Worm (Caenorhabditis elegans) whole organism, young adult: ENCODE measurements around the gene C28D4.10.
A peak's percentile ranks its signal among the peaks of the same experiment; 100 is the strongest.
"Not testable (repeated sequence)": the region's sequence is repeated elsewhere in the genome, so short reads cannot be mapped to it uniquely, and the experiment has no call there.

Experiments
- B0019.2 ChIP-seq: fragments of 200-800 bp; sonication (Bioruptor generic); conservative IDR thresholded peaks from 2 replicates; pipeline ENCODE4 v1.3.6; 2022; ENCODE audit warnings: missing genetic modification reagents, missing genetic modification characterization, missing compliant biosample characterization
- C17E4.6 ChIP-seq: fragments of 200-800 bp; sonication (Bioruptor generic); IDR thresholded peaks from 2 replicates; pipeline ENCODE4 v1.3.6; 2022; ENCODE audit warnings: missing genetic modification reagents, missing genetic modification characterization, missing compliant biosample characterization
- D2030.7 ChIP-seq: fragments of 200-800 bp; sonication (Bioruptor generic); IDR thresholded peaks from 2 replicates; pipeline ENCODE4 v1.3.6; 2022; ENCODE audit warnings: missing genetic modification reagents, missing genetic modification characterization, missing compliant biosample characterization
- F33H1.4 ChIP-seq: fragments of 200-800 bp; sonication (Bioruptor generic); IDR thresholded peaks from 2 replicates; pipeline ENCODE4 v1.3.6; 2022; ENCODE audit warnings: missing genetic modification reagents, missing genetic modification characterization, missing compliant biosample characterization
- F49E8.2 ChIP-seq: sonication (generic microtip); optimal IDR thresholded peaks from 3 replicates; lab custom pipeline; 2017; ENCODE audit warnings: missing genetic modification characterization, mild to moderate bottlenecking, missing compliant biosample characterization, antibody characterized with exemption, moderate library complexity; ENCODE audit not compliant: insufficient read depth
- F55B11.4 ChIP-seq: sonication (generic microtip); optimal IDR thresholded peaks from 2 replicates; lab custom pipeline; 2016; ENCODE audit warnings: missing compliant biosample characterization, missing genetic modification characterization, borderline replicate concordance; ENCODE audit not compliant: insufficient read depth
- K12H6.12 ChIP-seq: fragments of 200-800 bp; sonication (Bioruptor generic); optimal IDR thresholded peaks from 2 replicates; lab custom pipeline; 2018; ENCODE audit warnings: mild to moderate bottlenecking, missing genetic modification characterization, missing compliant biosample characterization
- Y95B8A.8 ChIP-seq: fragments of 200-800 bp; sonication (Bioruptor generic); IDR thresholded peaks from 2 replicates; pipeline ENCODE4 v1.3.6; 2022; ENCODE audit warnings: missing genetic modification reagents, missing genetic modification characterization, missing compliant biosample characterization
- aptf-2 ChIP-seq: fragments of 200-800 bp; sonication (Bioruptor generic); conservative IDR thresholded peaks from 2 replicates; pipeline ENCODE4 v1.3.6; 2022; ENCODE audit warnings: missing genetic modification reagents, missing genetic modification characterization, missing compliant biosample characterization
- ccch-3 ChIP-seq: fragments of 200-800 bp; sonication (Bioruptor generic); optimal IDR thresholded peaks from 2 replicates; lab custom pipeline; 2018; ENCODE audit warnings: mild to moderate bottlenecking, missing genetic modification characterization, missing compliant biosample characterization
- ceh-58 ChIP-seq: fragments of 200-800 bp; sonication (Bioruptor generic); IDR thresholded peaks from 2 replicates; pipeline ENCODE4 v1.3.6; 2022; ENCODE audit warnings: missing genetic modification characterization, missing compliant biosample characterization
- ceh-91 ChIP-seq: fragments of 200-800 bp; sonication (Bioruptor generic); IDR thresholded peaks from 2 replicates; pipeline ENCODE4 v1.3.6; 2022; ENCODE audit warnings: missing genetic modification reagents, missing genetic modification characterization, missing compliant biosample characterization
- dox-1 ChIP-seq: fragments of 200-800 bp; sonication (Bioruptor generic); IDR thresholded peaks from 2 replicates; pipeline ENCODE4 v1.3.6; 2022; ENCODE audit warnings: missing genetic modification reagents, missing genetic modification characterization, missing compliant biosample characterization
- dpl-1 ChIP-seq: fragments of 150-350 bp; optimal IDR thresholded peaks from 2 replicates; lab custom pipeline; 2014; ENCODE audit warnings: missing biosample characterization, missing genetic modification reagents, missing genetic modification characterization
- efl-1 ChIP-seq: fragments of 150-350 bp; optimal IDR thresholded peaks from 2 replicates; lab custom pipeline; 2014; ENCODE audit warnings: missing biosample characterization, missing genetic modification reagents, missing genetic modification characterization
- egl-18 ChIP-seq: fragments of 200-800 bp; sonication (Bioruptor generic); IDR thresholded peaks from 2 replicates; pipeline ENCODE4 v1.3.6; 2022; ENCODE audit warnings: missing genetic modification reagents, missing genetic modification characterization, missing compliant biosample characterization
- ekl-4 ChIP-seq: fragments of 200-800 bp; sonication (Bioruptor generic); IDR thresholded peaks from 2 replicates; pipeline ENCODE4 v1.3.6; 2022; ENCODE audit warnings: missing genetic modification reagents, missing genetic modification characterization, missing compliant biosample characterization
- hmg-1.2 ChIP-seq: fragments of 200-800 bp; sonication (Bioruptor generic); IDR thresholded peaks from 2 replicates; pipeline ENCODE4 v1.3.6; 2022; ENCODE audit warnings: missing genetic modification reagents, missing genetic modification characterization, missing compliant biosample characterization
- hsf-1 ChIP-seq: fragments of 200-800 bp; sonication (Bioruptor generic); IDR thresholded peaks from 2 replicates; pipeline ENCODE4 v1.3.6; 2022; ENCODE audit warnings: missing genetic modification reagents, missing genetic modification characterization, missing compliant biosample characterization
- lin-35 ChIP-seq, 3 experiments: fragments of 150-350 bp in 2 of 3; sonication (generic microtip) in 1 of 3; optimal IDR thresholded peaks; 2 replicates each; lab custom pipeline; 2014 to 2018; ENCODE audit warnings: missing biosample characterization in 3 of 3, missing genetic modification characterization in 3 of 3, missing genetic modification reagents in 3 of 3
- lsl-1 ChIP-seq: fragments of 200-800 bp; sonication (Bioruptor generic); optimal IDR thresholded peaks from 2 replicates; lab custom pipeline; 2018; ENCODE audit warnings: mild to moderate bottlenecking, missing genetic modification characterization, moderate library complexity, missing compliant biosample characterization
- madf-3 ChIP-seq: fragments of 200-800 bp; sonication (Bioruptor generic); IDR thresholded peaks from 2 replicates; pipeline ENCODE4 v1.3.6; 2022; ENCODE audit warnings: missing genetic modification reagents, missing genetic modification characterization, missing compliant biosample characterization
- madf-6 ChIP-seq: fragments of 200-800 bp; sonication (Bioruptor generic); IDR thresholded peaks from 2 replicates; pipeline ENCODE4 v1.3.6; 2022; ENCODE audit warnings: missing genetic modification reagents, missing genetic modification characterization, missing compliant biosample characterization
- madf-8 ChIP-seq: fragments of 200-800 bp; sonication (Bioruptor generic); conservative IDR thresholded peaks from 2 replicates; pipeline ENCODE4 v1.3.6; 2022; ENCODE audit warnings: missing genetic modification reagents, missing genetic modification characterization, missing compliant biosample characterization
- nfya-2 ChIP-seq: fragments of 200-800 bp; sonication (Bioruptor generic); IDR thresholded peaks from 2 replicates; pipeline ENCODE4 v1.3.6; 2022; ENCODE audit warnings: missing genetic modification reagents, missing genetic modification characterization, missing compliant biosample characterization
- nfyb-1 ChIP-seq: fragments of 200-800 bp; sonication (Bioruptor generic); IDR thresholded peaks from 2 replicates; pipeline ENCODE4 v1.3.6; 2022; ENCODE audit warnings: missing genetic modification reagents, missing genetic modification characterization, missing compliant biosample characterization
- pbrm-1 ChIP-seq: fragments of 200-800 bp; sonication (Bioruptor generic); IDR thresholded peaks from 2 replicates; pipeline ENCODE4 v1.3.6; 2022; ENCODE audit warnings: missing genetic modification reagents, missing genetic modification characterization, missing compliant biosample characterization
- rcor-1 ChIP-seq: fragments of 200-800 bp; sonication (Bioruptor generic); IDR thresholded peaks from 2 replicates; pipeline ENCODE4 v1.3.6; 2022; ENCODE audit warnings: missing genetic modification reagents, missing genetic modification characterization, missing compliant biosample characterization
- snpc-1.1 ChIP-seq: sonication (generic microtip); optimal IDR thresholded peaks from 2 replicates; lab custom pipeline; 2017; ENCODE audit warnings: missing genetic modification characterization, mild to moderate bottlenecking, missing compliant biosample characterization, antibody characterized with exemption, moderate library complexity, missing genotype, missing genetic modification reagents; ENCODE audit not compliant: insufficient read depth
- snpc-3.4 ChIP-seq: sonication (generic microtip); optimal IDR thresholded peaks from 2 replicates; lab custom pipeline; 2017; ENCODE audit warnings: missing genetic modification characterization, mild to moderate bottlenecking, missing compliant biosample characterization, antibody characterized with exemption, moderate library complexity, missing genotype, missing genetic modification reagents
- snpc-4 ChIP-seq, 5 experiments: fragments of 150-350 bp in 1 of 5; sonication (generic microtip) in 4 of 5; optimal IDR thresholded peaks; 2 replicates each; lab custom pipeline; 2014 to 2018; ENCODE audit warnings: missing genetic modification characterization in 5 of 5, missing biosample characterization in 3 of 5, antibody characterized with exemption in 2 of 5, mild to moderate bottlenecking in 2 of 5, missing compliant biosample characterization in 2 of 5, missing genotype in 2 of 5, moderate library complexity in 2 of 5, missing genetic modification reagents in 1 of 5
- tlf-1 ChIP-seq: fragments of 200-800 bp; sonication (Bioruptor generic); optimal IDR thresholded peaks from 2 replicates; lab custom pipeline; 2018; ENCODE audit warnings: mild to moderate bottlenecking, missing genetic modification characterization, missing compliant biosample characterization
- unc-130 ChIP-seq: sonication (generic microtip); optimal IDR thresholded peaks from 2 replicates; lab custom pipeline; 2016; ENCODE audit warnings: missing genetic modification reagents, missing genetic modification characterization, missing compliant biosample characterization
- xnd-1 ChIP-seq: sonication (generic microtip); optimal IDR thresholded peaks from 2 replicates; lab custom pipeline; 2016; ENCODE audit warnings: missing genotype, missing genetic modification reagents, missing genetic modification characterization, missing compliant biosample characterization
- zim-3 ChIP-seq: sonication (generic microtip); optimal IDR thresholded peaks from 2 replicates; lab custom pipeline; 2017; ENCODE audit warnings: mild to moderate bottlenecking, missing genetic modification characterization, moderate library complexity, missing compliant biosample characterization
- ztf-28 ChIP-seq: fragments of 200-800 bp; sonication (Bioruptor generic); IDR thresholded peaks from 2 replicates; pipeline ENCODE4 v1.3.6; 2022; ENCODE audit warnings: missing genetic modification reagents, missing genetic modification characterization, missing compliant biosample characterization

The C28D4.10 gene

ce11 chrIV:9739001-9739400, 707 bp downstream of the C28D4.10 start (continued):
- no peak for TF ChIP-seq ceh-58 (GFP tag; lab: Robert Waterston, UW)
- TF ChIP-seq F55B11.4 (tag; lab: Kevin White, UChicago), result no peak
- TF ChIP-seq K12H6.12, result no peak
- TF ChIP-seq zim-3, result no peak
- TF ChIP-seq nfya-2 (GFP tag; lab: Robert Waterston, UW), result no peak
- peak; percentile 36 for TF ChIP-seq hmg-1.2 (GFP tag; lab: Robert Waterston, UW)
- TF ChIP-seq madf-3, result peak; percentile 5; the same call in 1 of the 2 replicates
- no peak for TF ChIP-seq egl-18
- TF ChIP-seq ccch-3 (GFP tag; lab: Kevin White, UChicago), result no peak
- peak; percentile 40 for TF ChIP-seq unc-130
- TF ChIP-seq, all 124 proteins: peak for 33

- TF ChIP-seq ceh-91 (GFP tag; lab: Robert Waterston, UW) (peak; percentile 89), hsf-1 (GFP tag; lab: Robert Waterston, UW) (peak; percentile 61; the same call in 1 of the 2 replicates), madf-6 (GFP tag; lab: Robert Waterston, UW) (peak; percentile 96), lin-35 (GFP tag; optimal IDR thresholded peaks at IDR 0.05; lab: Kevin White, UChicago) (peak in 1 of 3 experiments; percentile 44), ztf-28 (GFP tag; lab: Robert Waterston, UW) (0 out of 2 replicates have a peak, but pooled peaks have one; percentile 38), madf-8 (GFP tag; lab: Robert Waterston, UW) (peak; percentile 90), pbrm-1 (GFP tag; lab: Robert Waterston, UW) (peak; percentile 37; the same call in 1 of the 2 replicates), D2030.7 (GFP tag; lab: Robert Waterston, UW) (peak; percentile 91; the same call in 1 of the 2 replicates), unc-130 (peak; percentile 35), ekl-4 (GFP tag; lab: Robert Waterston, UW) (0 out of 2 replicates have a peak, but pooled peaks have one; percentile 19), C17E4.6 (GFP tag; lab: Robert Waterston, UW) (peak; percentile 67; the same call in 1 of the 2 replicates), aptf-2 (GFP tag; lab: Robert Waterston, UW) (peak; percentile 32; the same call in 1 of the 2 replicates), F33H1.4 (GFP tag; lab: Robert Waterston, UW) (peak; percentile 71), F49E8.2 (peak; percentile 40), B0019.2 (peak; percentile 67), snpc-4 (tag; optimal IDR thresholded peaks at IDR 0.05; lab: Kevin White, UChicago) (peak in 1 of 4 experiments; percentile 28), snpc-1.1 (tag; lab: Kevin White, UChicago) (peak; percentile 17), rcor-1 (GFP tag; lab: Robert Waterston, UW) (0 out of 2 replicates have a peak, but pooled peaks have one; percentile 39), nfyb-1 (peak; percentile 25; the same call in 1 of the 2 replicates), lsl-1 (GFP tag; lab: Kevin White, UChicago) (peak; percentile 65), madf-3 (peak; percentile 86), snpc-3.4 (tag; lab: Kevin White, UChicago) (peak; percentile 51), efl-1 (GFP tag; lab: Kevin White, UChicago) (peak; percentile 94), dpl-1 (peak; percentile 80), xnd-1 (tag; lab: Kevin White, UChicago) (peak; percentile 84), dox-1 (GFP tag; lab: Robert Waterston, UW) (peak; percentile 82), tlf-1 (peak; percentile 67), Y95B8A.8 (peak; percentile 62; the same call in 1 of the 2 replicates)
- not testable (repeated sequence) for TF ChIP-seq snpc-4 (GFP tag; optimal IDR thresholded peaks at IDR 0.05; lab: Kevin White, UChicago)
Measured at ce11 chrIV:9740851-9741549, 2.7 kb downstream of the C28D4.10 start, which contains the start of gene gln-6. TSS of gene gln-6 (minus strand) at chrIV:9740901.
